Fruit fly (Drosophila melanogaster) whole organism, embryonic: ENCODE data around the gene CG1354.

Experiments used
- Atf3 ChIP-seq: fragments of 200-800 bp; sonication (Bioruptor generic); optimal IDR thresholded peaks from 3 replicates; lab custom pipeline; 2016; ENCODE audit warnings: missing biosample characterization, missing genetic modification characterization
- Atf6 ChIP-seq: fragments of 200-800 bp; sonication (Bioruptor generic); IDR thresholded peaks from 2 replicates; pipeline ENCODE4 v1.3.6; 2022; ENCODE audit warnings: missing biosample characterization, missing genetic modification characterization
- Bdp1 ChIP-seq: fragments of 200-800 bp; sonication (Bioruptor generic); optimal IDR thresholded peaks from 3 replicates; lab custom pipeline; 2016; ENCODE audit warnings: missing biosample characterization, missing genetic modification characterization
- CG10209 ChIP-seq: fragments of 200-800 bp; sonication (Bioruptor generic); optimal IDR thresholded peaks from 3 replicates; lab custom pipeline; 2017; ENCODE audit warnings: missing biosample characterization, mild to moderate bottlenecking, missing genetic modification characterization, missing genetic modification reagents
- CG10979 ChIP-seq: fragments of 200-800 bp; sonication (Bioruptor generic); optimal IDR thresholded peaks from 2 replicates; lab custom pipeline; 2018; ENCODE audit warnings: missing biosample characterization, mild to moderate bottlenecking, missing genetic modification characterization, moderate library complexity
- CG11723 ChIP-seq: fragments of 200-800 bp; sonication (Bioruptor generic); optimal IDR thresholded peaks from 2 replicates; lab custom pipeline; 2017; ENCODE audit warnings: missing biosample characterization, mild to moderate bottlenecking, missing genetic modification characterization
- CG12104 ChIP-seq: fragments of 200-800 bp; sonication (Bioruptor generic); optimal IDR thresholded peaks from 3 replicates; lab custom pipeline; 2016; ENCODE audit warnings: missing biosample characterization, missing genetic modification characterization
- CG13775 ChIP-seq: fragments of 200-800 bp; sonication (Bioruptor generic); optimal IDR thresholded peaks from 3 replicates; lab custom pipeline; 2017; ENCODE audit warnings: missing biosample characterization, mild to moderate bottlenecking, missing genetic modification characterization
- CG15269 ChIP-seq: fragments of 200-800 bp; sonication (Bioruptor generic); optimal IDR thresholded peaks from 2 replicates; lab custom pipeline; 2018; ENCODE audit warnings: missing biosample characterization, mild to moderate bottlenecking, missing genetic modification characterization, moderate library complexity
- CG15479 ChIP-seq: fragments of 200-800 bp; sonication (Bioruptor generic); optimal IDR thresholded peaks from 3 replicates; lab custom pipeline; 2019; ENCODE audit warnings: missing biosample characterization, mild to moderate bottlenecking, missing genetic modification characterization, moderate library complexity
- CG17829 ChIP-seq: fragments of 200-800 bp; optimal IDR thresholded peaks from 2 replicates; lab custom pipeline; 2019; ENCODE audit warnings: missing biosample characterization, mild to moderate bottlenecking, missing genetic modification characterization, moderate library complexity
- CG18262 ChIP-seq: fragments of 200-800 bp; optimal IDR thresholded peaks from 3 replicates; lab custom pipeline; 2019; ENCODE audit warnings: missing biosample characterization, mild to moderate bottlenecking, missing genetic modification characterization, moderate library complexity
- CG18476 ChIP-seq: fragments of 200-800 bp; sonication (Bioruptor generic); optimal IDR thresholded peaks from 2 replicates; lab custom pipeline; 2016; ENCODE audit warnings: missing biosample characterization, mild to moderate bottlenecking, missing genetic modification characterization
- CG2120 ChIP-seq: fragments of 200-800 bp; sonication (Bioruptor generic); optimal IDR thresholded peaks from 3 replicates; lab custom pipeline; 2016; ENCODE audit warnings: missing biosample characterization, missing genetic modification characterization
- CG2678 ChIP-seq: fragments of 200-800 bp; sonication (Bioruptor generic); optimal IDR thresholded peaks from 3 replicates; lab custom pipeline; 2019; ENCODE audit warnings: missing biosample characterization, mild to moderate bottlenecking, missing genetic modification characterization, moderate library complexity
- CG2712 ChIP-seq: fragments of 200-800 bp; optimal IDR thresholded peaks from 3 replicates; lab custom pipeline; 2019; ENCODE audit warnings: missing biosample characterization, mild to moderate bottlenecking, missing genetic modification characterization, moderate library complexity
- CG30403 ChIP-seq: fragments of 200-800 bp; sonication (Bioruptor generic); optimal IDR thresholded peaks from 3 replicates; lab custom pipeline; 2016; ENCODE audit warnings: missing biosample characterization, missing genetic modification characterization
- CG30431 ChIP-seq: fragments of 200-800 bp; sonication (Bioruptor generic); optimal IDR thresholded peaks from 2 replicates; lab custom pipeline; 2017; ENCODE audit warnings: missing biosample characterization, missing genetic modification characterization
- CG32532 ChIP-seq: fragments of 200-800 bp; sonication (Bioruptor generic); IDR thresholded peaks from 2 replicates; pipeline ENCODE4 v1.3.6; 2022; ENCODE audit warnings: missing biosample characterization, missing genetic modification characterization
- CG3838 ChIP-seq: fragments of 200-800 bp; sonication (Bioruptor generic); optimal IDR thresholded peaks from 3 replicates; lab custom pipeline; 2016; ENCODE audit warnings: missing biosample characterization, missing genetic modification characterization
- CG3995 ChIP-seq: fragments of 200-800 bp; sonication (Bioruptor generic); optimal IDR thresholded peaks from 3 replicates; lab custom pipeline; 2016; ENCODE audit warnings: missing biosample characterization, missing genetic modification characterization
- CG4404 ChIP-seq: fragments of 200-800 bp; sonication (Bioruptor generic); IDR thresholded peaks from 2 replicates; pipeline ENCODE4 v1.3.6; 2022; ENCODE audit warnings: missing biosample characterization, missing genetic modification characterization
- CG4424 ChIP-seq: fragments of 200-800 bp; sonication (Bioruptor generic); optimal IDR thresholded peaks from 3 replicates; lab custom pipeline; 2016; ENCODE audit warnings: missing biosample characterization, missing genetic modification characterization
- CG4820 ChIP-seq: fragments of 200-800 bp; sonication (Bioruptor generic); optimal IDR thresholded peaks from 3 replicates; lab custom pipeline; 2016; ENCODE audit warnings: missing biosample characterization, missing genetic modification characterization
- CG5953 ChIP-seq: fragments of 200-800 bp; sonication (Bioruptor generic); IDR thresholded peaks from 2 replicates; pipeline ENCODE4 v1.3.6; 2022; ENCODE audit warnings: missing biosample characterization, missing genetic modification characterization
- CG7357 ChIP-seq: fragments of 200-800 bp; sonication (Bioruptor generic); IDR thresholded peaks from 3 replicates; pipeline ENCODE4 v1.3.6; 2022; ENCODE audit warnings: missing biosample characterization, missing genetic modification characterization
- CG8924 ChIP-seq: fragments of 200-800 bp; optimal IDR thresholded peaks from 3 replicates; lab custom pipeline; 2019; ENCODE audit warnings: missing biosample characterization, mild to moderate bottlenecking, missing genetic modification characterization, moderate library complexity
- CG9437 ChIP-seq: fragments of 200-800 bp; sonication (Bioruptor generic); optimal IDR thresholded peaks from 2 replicates; lab custom pipeline; 2018; ENCODE audit warnings: missing biosample characterization, mild to moderate bottlenecking, missing genetic modification characterization
- CkIIα-i1 ChIP-seq: fragments of 200-800 bp; sonication (Bioruptor generic); IDR thresholded peaks from 2 replicates; pipeline ENCODE4 v1.3.6; 2022; ENCODE audit warnings: missing biosample characterization, missing genetic modification characterization
- D19A ChIP-seq: fragments of 200-800 bp; optimal IDR thresholded peaks from 3 replicates; lab custom pipeline; 2019; ENCODE audit warnings: missing biosample characterization, mild to moderate bottlenecking, missing genetic modification characterization, moderate library complexity
- Dip3 ChIP-seq: fragments of 200-800 bp; sonication (Bioruptor generic); optimal IDR thresholded peaks from 3 replicates; lab custom pipeline; 2016; ENCODE audit warnings: missing biosample characterization, missing genetic modification characterization
- Doc2 ChIP-seq: fragments of 200-800 bp; sonication (Bioruptor generic); IDR thresholded peaks from 2 replicates; pipeline ENCODE4 v1.3.6; 2022; ENCODE audit warnings: missing biosample characterization, missing genetic modification characterization
- E2f2 ChIP-seq: fragments of 200-800 bp; sonication (Bioruptor generic); IDR thresholded peaks from 2 replicates; pipeline ENCODE4 v1.3.6; 2022; ENCODE audit warnings: missing biosample characterization, missing genetic modification characterization
- Eip74EF ChIP-seq, 2 experiments: fragments of 200-800 bp in 1 of 2; fragments of >200 bp in 1 of 2; sonication (Bioruptor generic) in 1 of 2; optimal IDR thresholded peaks; 2 replicates each; lab custom pipeline; 2017 to 2019; ENCODE audit warnings: missing biosample characterization in 2 of 2, missing genetic modification characterization in 2 of 2, mild to moderate bottlenecking in 1 of 2, moderate library complexity in 1 of 2
- Ets97D ChIP-seq: fragments of 200-800 bp; sonication (Bioruptor generic); optimal IDR thresholded peaks from 3 replicates; lab custom pipeline; 2016; ENCODE audit warnings: missing biosample characterization, missing genetic modification characterization
- H2.0 ChIP-seq: fragments of 200-800 bp; sonication (Bioruptor generic); IDR thresholded peaks from 2 replicates; pipeline ENCODE4 v1.3.6; 2022; ENCODE audit warnings: missing biosample characterization, missing genetic modification characterization
- HHEX ChIP-seq: fragments of 200-800 bp; sonication (Bioruptor generic); optimal IDR thresholded peaks from 3 replicates; lab custom pipeline; 2017; ENCODE audit warnings: missing biosample characterization, mild to moderate bottlenecking, missing genetic modification characterization, missing genetic modification reagents
- Meics ChIP-seq: fragments of 200-800 bp; sonication (Bioruptor generic); optimal IDR thresholded peaks from 2 replicates; lab custom pipeline; 2017; ENCODE audit warnings: missing biosample characterization, mild to moderate bottlenecking, missing genetic modification characterization
- Pdp1 ChIP-seq, 2 experiments: fragments of 200-800 bp; sonication (Bioruptor generic); optimal IDR thresholded peaks; 3 replicates each; lab custom pipeline; 2016; ENCODE audit warnings: missing biosample characterization in 2 of 2, missing genetic modification characterization in 2 of 2, mild to moderate bottlenecking in 1 of 2, moderate library complexity in 1 of 2
- Rfx ChIP-seq: fragments of 200-800 bp; sonication (Bioruptor generic); IDR thresholded peaks from 2 replicates; pipeline ENCODE4 v1.3.6; 2022; ENCODE audit warnings: missing biosample characterization, missing genetic modification characterization
- Rx ChIP-seq: fragments of 200-800 bp; sonication (Bioruptor generic); IDR thresholded peaks from 2 replicates; pipeline ENCODE4 v1.3.6; 2022; ENCODE audit warnings: missing biosample characterization, missing genetic modification characterization
- Sin3A ChIP-seq: fragments of >200 bp; optimal IDR thresholded peaks from 2 replicates; lab custom pipeline; 2018
- Sox100B ChIP-seq: fragments of 200-800 bp; sonication (Bioruptor generic); optimal IDR thresholded peaks from 3 replicates; lab custom pipeline; 2018; ENCODE audit warnings: missing biosample characterization, mild to moderate bottlenecking, missing genetic modification characterization
- abd-A ChIP-seq: fragments of 200-800 bp; sonication (Bioruptor generic); optimal IDR thresholded peaks from 3 replicates; lab custom pipeline; 2019; ENCODE audit warnings: missing biosample characterization, mild to moderate bottlenecking, missing genetic modification characterization, moderate library complexity
- fru ChIP-seq: fragments of >200 bp; optimal IDR thresholded peaks from 2 replicates; lab custom pipeline; 2017
- klu ChIP-seq: fragments of 200-800 bp; sonication (Bioruptor generic); IDR thresholded peaks from 2 replicates; pipeline ENCODE4 v1.3.6; 2022; ENCODE audit warnings: missing biosample characterization, missing genetic modification characterization
- lilli ChIP-seq: fragments of 200-800 bp; sonication (Bioruptor generic); optimal IDR thresholded peaks from 3 replicates; lab custom pipeline; 2016; ENCODE audit warnings: missing biosample characterization, missing genetic modification characterization
- nerfin-2 ChIP-seq: fragments of 200-800 bp; sonication (Bioruptor generic); IDR thresholded peaks from 2 replicates; pipeline ENCODE4 v1.3.6; 2022; ENCODE audit warnings: missing biosample characterization, missing genetic modification characterization; ENCODE audit not compliant: partially characterized antibody
- row ChIP-seq: fragments of 200-800 bp; sonication (Bioruptor generic); IDR thresholded peaks from 3 replicates; pipeline ENCODE4 v1.3.6; 2022; ENCODE audit warnings: missing biosample characterization, missing genetic modification characterization
- schlank ChIP-seq: fragments of 200-800 bp; sonication (Bioruptor generic); optimal IDR thresholded peaks from 2 replicates; lab custom pipeline; 2018; ENCODE audit warnings: missing biosample characterization, mild to moderate bottlenecking, missing genetic modification characterization
- scrt ChIP-seq: fragments of 200-800 bp; sonication (Bioruptor generic); optimal IDR thresholded peaks from 2 replicates; lab custom pipeline; 2018; ENCODE audit warnings: missing biosample characterization, mild to moderate bottlenecking, missing genetic modification characterization, moderate library complexity
- so ChIP-seq: fragments of 200-800 bp; sonication (Bioruptor generic); IDR thresholded peaks from 3 replicates; pipeline ENCODE4 v1.3.6; 2022; ENCODE audit warnings: missing biosample characterization, missing genetic modification characterization
- tin ChIP-seq: fragments of 200-800 bp; sonication (Bioruptor generic); optimal IDR thresholded peaks from 3 replicates; lab custom pipeline; 2016; ENCODE audit warnings: missing biosample characterization, missing genetic modification characterization

CG1354 gene

DNA sequence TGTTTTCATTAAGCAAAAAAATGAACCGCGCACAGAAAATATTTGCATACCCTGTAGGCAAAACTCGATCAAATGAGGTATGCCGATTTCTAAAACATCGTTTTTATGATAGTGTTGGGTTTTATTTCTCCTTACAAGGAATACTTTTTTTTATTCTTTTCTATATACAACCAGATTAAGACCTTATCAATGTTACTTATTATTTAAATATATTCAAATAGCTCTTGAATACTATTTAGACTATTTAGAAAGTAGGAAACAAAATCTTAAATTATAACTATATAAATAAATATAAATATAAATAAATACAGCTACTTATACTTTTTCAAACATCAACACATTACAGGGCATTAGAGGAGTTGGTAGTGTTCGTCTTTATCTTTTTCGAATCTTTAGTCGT, 20.6 kb upstream of the CG1354 start (continued):
- TF ChIP-seq scrt (no peak), Ets97D (GFP tag; lab: Kevin White, UChicago) (no peak), Dip3 (GFP tag; lab: Kevin White, UChicago) (no peak), CG10209 (GFP tag; lab: Kevin White, UChicago) (no peak), CG4404 (GFP tag; lab: Robert Waterston, UW) (no peak), CG30431 (no peak), schlank (tag; lab: Kevin White, UChicago) (no peak), Pdp1 (GFP tag; optimal IDR thresholded peaks at IDR 0.05; lab: Kevin White, UChicago) (no peak), CG3838 (no peak), CG13775 (GFP tag; lab: Kevin White, UChicago) (no peak), H2.0 (no peak), Sox100B (GFP tag; lab: Kevin White, UChicago) (peak; percentile 30), nerfin-2 (no peak), CG10979 (tag; lab: Kevin White, UChicago) (peak; percentile 9), CG15479 (GFP tag; lab: Kevin White, UChicago) (no peak), CG18262 (tag; lab: Kevin White, UChicago) (peak; percentile 57), CG30403 (GFP tag; lab: Kevin White, UChicago) (no peak), CG32532 (GFP tag; lab: Robert Waterston, UW) (no peak), CG5953 (no peak), row (GFP tag; lab: Robert Waterston, UW) (peak; percentile 16; the same call in 1 of the 3 replicates), D19A (tag; lab: Kevin White, UChicago) (peak; percentile 34), CG7357 (no peak), Sin3A (lab: Kevin White, UChicago) (no peak), so (GFP tag; lab: Robert Waterston, UW) (no peak), Doc2 (no peak), CG9437 (GFP tag; lab: Kevin White, UChicago) (no peak), tin (GFP tag; lab: Kevin White, UChicago) (no peak), CG15269 (no peak), E2f2 (GFP tag; lab: Robert Waterston, UW) (no peak), lilli (GFP tag; lab: Kevin White, UChicago) (no peak), Eip74EF (GFP tag; optimal IDR thresholded peaks at IDR 0.05; lab: Kevin White, UChicago) (no peak), Atf6 (GFP tag; lab: Robert Waterston, UW) (no peak), Rx (GFP tag; lab: Robert Waterston, UW) (no peak), Rfx (no peak), abd-A (tag; lab: Kevin White, UChicago) (no peak), HHEX (no peak), CG3995 (GFP tag; lab: Kevin White, UChicago) (no peak), CG12104 (no peak), CG18476 (GFP tag; lab: Kevin White, UChicago) (no peak), CG11723 (GFP tag; lab: Kevin White, UChicago) (no peak), CkIIα-i1 (GFP tag; lab: Robert Waterston, UW) (no peak), klu (no peak), CG2120 (GFP tag; lab: Kevin White, UChicago) (no peak), fru (no peak), Meics (GFP tag; lab: Kevin White, UChicago) (no peak), CG8924 (no peak), Bdp1 (GFP tag; lab: Kevin White, UChicago) (no peak), CG4424 (GFP tag; lab: Kevin White, UChicago) (no peak), CG17829 (tag; lab: Kevin White, UChicago) (peak; percentile 19), CG2678 (no peak), Atf3 (GFP tag; lab: Kevin White, UChicago) (no peak), CG2712 (peak; percentile 56), CG4820 (GFP tag; lab: Kevin White, UChicago) (no peak)
